Worm (Caenorhabditis elegans) whole organism, midembryonic: ENCODE data around the gene clc-18.

ENCODE experiments used
- T22C8.4 ChIP-seq: fragments of 200-800 bp; sonication (Bioruptor generic); IDR thresholded peaks from 2 replicates; pipeline ENCODE4 v1.3.6; 2022; ENCODE audit warnings: missing genetic modification characterization, missing compliant biosample characterization
- cog-1 ChIP-seq: sonication (generic microtip); optimal IDR thresholded peaks from 2 replicates; lab custom pipeline; 2016; ENCODE audit warnings: missing genetic modification characterization, missing compliant biosample characterization
- flt-1 ChIP-seq: fragments of 200-800 bp; sonication (Bioruptor generic); IDR thresholded peaks from 2 replicates; pipeline ENCODE4 v1.3.6; 2022; ENCODE audit warnings: missing genetic modification characterization, missing compliant biosample characterization
- klf-2 ChIP-seq: fragments of 200-800 bp; sonication (Bioruptor generic); conservative IDR thresholded peaks from 2 replicates; pipeline ENCODE4 v1.3.6; 2022; ENCODE audit warnings: missing genetic modification reagents, missing genetic modification characterization, missing compliant biosample characterization
- med-1 ChIP-seq: sonication (generic microtip); optimal IDR thresholded peaks from 2 replicates; lab custom pipeline; 2017; ENCODE audit warnings: missing genetic modification characterization, mild to moderate bottlenecking, missing compliant biosample characterization, antibody characterized with exemption, missing genetic modification reagents; ENCODE audit not compliant: insufficient read depth
- ref-1 ChIP-seq: fragments of 200-800 bp; sonication (Bioruptor generic); conservative IDR thresholded peaks from 2 replicates; pipeline ENCODE4 v1.3.6; 2022; ENCODE audit warnings: missing genetic modification reagents, missing genetic modification characterization, missing compliant biosample characterization
- tab-1 ChIP-seq: fragments of 200-800 bp; sonication (Bioruptor generic); IDR thresholded peaks from 2 replicates; pipeline ENCODE4 v1.3.6; 2022; ENCODE audit warnings: missing genetic modification characterization, missing compliant biosample characterization
- ztf-23 ChIP-seq: fragments of 200-800 bp; sonication (Bioruptor generic); IDR thresholded peaks from 2 replicates; pipeline ENCODE4 v1.3.6; 2022; ENCODE audit warnings: missing genetic modification reagents, missing genetic modification characterization, missing compliant biosample characterization
- ztf-29 ChIP-seq: fragments of 200-800 bp; sonication (Bioruptor generic); IDR thresholded peaks from 2 replicates; pipeline ENCODE4 v1.3.6; 2022; ENCODE audit warnings: missing genetic modification reagents, missing genetic modification characterization, missing compliant biosample characterization

DNA sequence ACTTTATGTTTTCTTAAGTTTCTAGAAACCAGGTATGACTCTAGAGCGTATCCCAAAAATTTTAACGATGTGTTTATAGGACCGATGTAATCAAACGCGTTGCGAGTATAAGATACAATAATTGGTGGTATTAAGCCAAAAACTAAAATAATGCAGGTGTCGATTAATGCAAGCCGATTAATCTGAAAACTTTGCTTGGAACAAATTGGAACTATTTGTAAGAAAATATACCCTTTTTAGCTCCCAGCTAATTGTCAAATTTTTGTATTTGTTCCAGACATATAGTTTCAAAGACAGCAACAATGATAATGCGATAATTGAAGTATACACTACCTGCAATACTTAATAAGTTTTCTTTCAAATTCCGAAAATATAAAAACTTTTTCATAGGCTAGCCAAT is 28.5 kb downstream of the clc-18 start, which contains the start of gene srh-211:
- TF ChIP-seq cog-1 (tag; lab: Kevin White, UChicago) (no peak), tab-1 (GFP tag; lab: Robert Waterston, UW) (no peak), ref-1 (no peak), med-1 (no peak), T22C8.4 (GFP tag; lab: Robert Waterston, UW) (no peak), ztf-23 (GFP tag; lab: Robert Waterston, UW) (no peak), flt-1 (GFP tag; lab: Robert Waterston, UW) (no peak), ztf-29 (GFP tag; lab: Robert Waterston, UW) (no peak), klf-2 (no peak)
